Worm (Caenorhabditis elegans) whole organism, young adult: Measurements from ENCODE around the gene Y48B6A.5.

Source experiments
- B0035.1 ChIP-seq: sonication (generic microtip); optimal IDR thresholded peaks from 2 replicates; lab custom pipeline; 2016; ENCODE audit warnings: missing genetic modification characterization, mild to moderate bottlenecking, missing compliant biosample characterization, missing genotype, missing genetic modification reagents
- B0261.1 ChIP-seq: sonication (generic microtip); optimal IDR thresholded peaks from 2 replicates; lab custom pipeline; 2016; ENCODE audit warnings: mild to moderate bottlenecking, missing genetic modification characterization, moderate library complexity, missing compliant biosample characterization
- C06A6.2 ChIP-seq: fragments of 200-800 bp; sonication (Bioruptor generic); conservative IDR thresholded peaks from 2 replicates; pipeline ENCODE4 v1.3.6; 2022; ENCODE audit warnings: missing genetic modification characterization, missing compliant biosample characterization
- F52B5.7 ChIP-seq: sonication (generic microtip); optimal IDR thresholded peaks from 2 replicates; lab custom pipeline; 2016; ENCODE audit warnings: mild to moderate bottlenecking, missing genetic modification characterization, missing compliant biosample characterization
- Y56A3A.18 ChIP-seq: fragments of 200-800 bp; sonication (Bioruptor generic); IDR thresholded peaks from 2 replicates; pipeline ENCODE4 v1.3.6; 2022; ENCODE audit warnings: missing genetic modification reagents, missing genetic modification characterization, missing compliant biosample characterization
- ceh-79 ChIP-seq: sonication (generic microtip); optimal IDR thresholded peaks from 2 replicates; lab custom pipeline; 2017; ENCODE audit warnings: mild to moderate bottlenecking, missing genetic modification characterization, missing compliant biosample characterization
- dox-1 ChIP-seq: fragments of 200-800 bp; sonication (Bioruptor generic); IDR thresholded peaks from 2 replicates; pipeline ENCODE4 v1.3.6; 2022; ENCODE audit warnings: missing genetic modification reagents, missing genetic modification characterization, missing compliant biosample characterization
- dpl-1 ChIP-seq: fragments of 150-350 bp; optimal IDR thresholded peaks from 2 replicates; lab custom pipeline; 2014; ENCODE audit warnings: missing biosample characterization, missing genetic modification reagents, missing genetic modification characterization
- efl-1 ChIP-seq: fragments of 150-350 bp; optimal IDR thresholded peaks from 2 replicates; lab custom pipeline; 2014; ENCODE audit warnings: missing biosample characterization, missing genetic modification reagents, missing genetic modification characterization
- egrh-3 ChIP-seq: fragments of 200-800 bp; sonication (Bioruptor generic); IDR thresholded peaks from 2 replicates; pipeline ENCODE4 v1.3.6; 2022; ENCODE audit warnings: missing genetic modification reagents, missing genetic modification characterization, missing compliant biosample characterization
- hlh-26 ChIP-seq: fragments of 200-800 bp; sonication (Bioruptor generic); conservative IDR thresholded peaks from 2 replicates; pipeline ENCODE4 v1.3.6; 2022; ENCODE audit warnings: missing genetic modification reagents, missing genetic modification characterization, missing compliant biosample characterization
- hmg-20 ChIP-seq: fragments of 200-800 bp; sonication (Bioruptor generic); IDR thresholded peaks from 2 replicates; pipeline ENCODE4 v1.3.6; 2022; ENCODE audit warnings: missing genetic modification reagents, missing genetic modification characterization, missing compliant biosample characterization
- let-526 ChIP-seq: fragments of 200-800 bp; sonication (Bioruptor generic); IDR thresholded peaks from 2 replicates; pipeline ENCODE4 v1.3.6; 2022; ENCODE audit warnings: missing genetic modification reagents, missing genetic modification characterization, missing compliant biosample characterization
- lir-1 ChIP-seq: fragments of 200-800 bp; sonication (Bioruptor generic); conservative IDR thresholded peaks from 2 replicates; pipeline ENCODE4 v1.3.6; 2022; ENCODE audit warnings: missing genetic modification reagents, missing genetic modification characterization, missing compliant biosample characterization
- lsl-1 ChIP-seq: fragments of 200-800 bp; sonication (Bioruptor generic); optimal IDR thresholded peaks from 2 replicates; lab custom pipeline; 2018; ENCODE audit warnings: mild to moderate bottlenecking, missing genetic modification characterization, moderate library complexity, missing compliant biosample characterization
- madf-8 ChIP-seq: fragments of 200-800 bp; sonication (Bioruptor generic); conservative IDR thresholded peaks from 2 replicates; pipeline ENCODE4 v1.3.6; 2022; ENCODE audit warnings: missing genetic modification reagents, missing genetic modification characterization, missing compliant biosample characterization
- nfya-1 ChIP-seq: sonication (generic microtip); optimal IDR thresholded peaks from 2 replicates; lab custom pipeline; 2017; ENCODE audit warnings: antibody characterized with exemption, missing compliant biosample characterization, missing genetic modification characterization, borderline replicate concordance; ENCODE audit not compliant: insufficient read depth
- nhr-90 ChIP-seq: sonication (generic microtip); optimal IDR thresholded peaks from 2 replicates; lab custom pipeline; 2016; ENCODE audit warnings: missing genotype, mild to moderate bottlenecking, missing genetic modification characterization, missing compliant biosample characterization
- pha-4 ChIP-seq: fragments of 150-350 bp; sonication (generic microtip); optimal IDR thresholded peaks from 2 replicates; lab custom pipeline; 2014; ENCODE audit warnings: missing biosample characterization, missing genetic modification reagents, missing genetic modification characterization
- rcor-1 ChIP-seq: fragments of 200-800 bp; sonication (Bioruptor generic); IDR thresholded peaks from 2 replicates; pipeline ENCODE4 v1.3.6; 2022; ENCODE audit warnings: missing genetic modification reagents, missing genetic modification characterization, missing compliant biosample characterization
- rec-8 ChIP-seq, 2 experiments: sonication (generic microtip); optimal IDR thresholded peaks; 2 replicates each; lab custom pipeline; 2016; ENCODE audit warnings: mild to moderate bottlenecking in 2 of 2, missing genetic modification characterization in 2 of 2, missing genetic modification reagents in 2 of 2, missing genotype in 2 of 2, missing biosample characterization in 1 of 2, missing compliant biosample characterization in 1 of 2, moderate library complexity in 1 of 2
- sdz-38 ChIP-seq: sonication (generic microtip); optimal IDR thresholded peaks from 2 replicates; lab custom pipeline; 2016; ENCODE audit warnings: missing genotype, missing genetic modification characterization, missing compliant biosample characterization
- snpc-1.3 ChIP-seq: sonication (generic microtip); optimal IDR thresholded peaks from 2 replicates; lab custom pipeline; 2017; ENCODE audit warnings: missing genetic modification characterization, mild to moderate bottlenecking, missing compliant biosample characterization, antibody characterized with exemption, moderate library complexity, missing genotype, missing genetic modification reagents; ENCODE audit not compliant: insufficient read depth
- snpc-4 ChIP-seq, 5 experiments: fragments of 150-350 bp in 1 of 5; sonication (generic microtip) in 4 of 5; optimal IDR thresholded peaks; 2 replicates each; lab custom pipeline; 2014 to 2018; ENCODE audit warnings: missing genetic modification characterization in 5 of 5, missing biosample characterization in 3 of 5, antibody characterized with exemption in 2 of 5, mild to moderate bottlenecking in 2 of 5, missing compliant biosample characterization in 2 of 5, missing genotype in 2 of 5, moderate library complexity in 2 of 5, missing genetic modification reagents in 1 of 5
- tlf-1 ChIP-seq: fragments of 200-800 bp; sonication (Bioruptor generic); optimal IDR thresholded peaks from 2 replicates; lab custom pipeline; 2018; ENCODE audit warnings: mild to moderate bottlenecking, missing genetic modification characterization, missing compliant biosample characterization
- zfh-2 ChIP-seq: fragments of 200-800 bp; sonication (Bioruptor generic); conservative IDR thresholded peaks from 2 replicates; pipeline ENCODE4 v1.3.6; 2022; ENCODE audit warnings: missing genetic modification reagents, missing genetic modification characterization, missing compliant biosample characterization
- ztf-22 ChIP-seq: fragments of 200-800 bp; sonication (Bioruptor generic); optimal IDR thresholded peaks from 2 replicates; lab custom pipeline; 2018; ENCODE audit warnings: mild to moderate bottlenecking, missing genetic modification characterization, moderate library complexity, missing compliant biosample characterization
- ztf-25 ChIP-seq: fragments of 200-800 bp; sonication (Bioruptor generic); IDR thresholded peaks from 2 replicates; pipeline ENCODE4 v1.3.6; 2022; ENCODE audit warnings: missing genetic modification reagents, missing genetic modification characterization, missing compliant biosample characterization
- ztf-6 ChIP-seq: fragments of 200-800 bp; sonication (Bioruptor generic); IDR thresholded peaks from 2 replicates; pipeline ENCODE4 v1.3.6; 2022; ENCODE audit warnings: missing genetic modification reagents, missing genetic modification characterization, missing compliant biosample characterization

Y48B6A.5 gene

DNA sequence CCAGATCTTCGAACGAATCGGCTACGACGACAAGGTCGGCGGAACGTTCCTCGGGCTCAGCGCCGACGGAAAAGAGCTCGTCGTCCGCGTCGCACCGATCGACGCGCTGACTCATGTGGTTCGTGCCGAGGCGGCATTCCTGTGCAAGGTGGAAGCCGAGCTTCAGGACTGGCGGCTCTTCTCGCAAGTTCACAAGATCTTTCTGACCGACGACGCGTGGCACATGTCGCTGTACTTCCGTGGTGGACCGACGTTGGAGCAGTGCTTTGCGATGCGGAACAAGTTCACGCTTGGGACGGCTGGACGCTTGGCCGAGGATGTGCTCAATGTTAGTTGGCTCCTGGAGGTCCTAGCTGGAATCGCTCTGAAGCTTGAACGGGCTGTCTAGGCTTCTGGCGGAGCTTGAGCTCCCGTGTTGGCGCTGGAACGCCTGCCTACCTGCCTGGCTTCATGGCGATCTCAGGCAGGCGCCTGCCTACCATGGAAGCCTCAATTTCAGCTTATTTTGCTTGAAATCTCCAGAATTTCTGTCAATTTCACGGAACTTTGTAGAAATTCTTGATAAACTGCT, 36.1 kb downstream of the Y48B6A.5 start:
- TF ChIP-seq dox-1 (GFP tag; lab: Robert Waterston, UW): 0 out of 2 replicates have a peak, but pooled peaks have one; percentile 7
- TF ChIP-seq egrh-3 (GFP tag; lab: Robert Waterston, UW): peak; percentile 55; the same call in 1 of the 2 replicates
- TF ChIP-seq zfh-2 (GFP tag; lab: Robert Waterston, UW): peak; percentile 73
- TF ChIP-seq ceh-79: no peak

DNA sequence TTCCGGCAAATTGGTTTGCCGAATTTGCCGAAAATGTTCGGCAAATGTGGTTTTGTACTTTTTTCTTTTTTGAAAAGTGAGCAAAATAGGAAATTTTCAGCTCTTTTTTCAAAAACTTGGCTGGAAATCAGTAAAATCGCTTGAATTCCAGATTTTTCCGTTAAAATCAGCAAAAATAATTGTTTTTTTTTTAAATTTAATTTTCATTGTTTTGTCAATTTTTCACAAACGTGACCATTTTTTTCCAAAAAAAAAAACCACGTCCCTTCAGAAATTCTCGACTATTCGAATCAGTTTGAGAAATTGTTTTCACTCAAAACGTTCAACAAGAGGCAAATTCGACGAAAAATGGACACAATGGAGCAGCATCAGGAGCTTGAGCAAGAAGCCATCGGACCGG, 37.5 kb downstream of the Y48B6A.5 start, which contains the start of gene K09E4.1:
Gene K09E4.1, plus strand, starts transcription at position 301 of the 400 bp plus-strand sequence.
- TF ChIP-seq B0261.1 (tag; lab: Kevin White, UChicago) (no peak), let-526 (GFP tag; lab: Robert Waterston, UW) (no peak), lir-1 (no peak), nhr-90 (tag; lab: Kevin White, UChicago) (no peak), snpc-1.3 (tag; lab: Kevin White, UChicago) (no peak), rec-8 (tag; optimal IDR thresholded peaks at IDR 0.05; lab: Kevin White, UChicago) (no peak), ztf-25 (no peak), rcor-1 (GFP tag; lab: Robert Waterston, UW) (no peak), dpl-1 (no peak), pha-4 (no peak), hmg-20 (no peak), C06A6.2 (GFP tag; lab: Robert Waterston, UW) (no peak), B0035.1 (tag; lab: Kevin White, UChicago) (no peak), dox-1 (GFP tag; lab: Robert Waterston, UW) (no peak), snpc-4 (GFP tag; optimal IDR thresholded peaks at IDR 0.05; lab: Kevin White, UChicago) (no peak), snpc-4 (tag; optimal IDR thresholded peaks at IDR 0.05; lab: Kevin White, UChicago) (no peak), hlh-26 (GFP tag; lab: Robert Waterston, UW) (no peak)

DNA sequence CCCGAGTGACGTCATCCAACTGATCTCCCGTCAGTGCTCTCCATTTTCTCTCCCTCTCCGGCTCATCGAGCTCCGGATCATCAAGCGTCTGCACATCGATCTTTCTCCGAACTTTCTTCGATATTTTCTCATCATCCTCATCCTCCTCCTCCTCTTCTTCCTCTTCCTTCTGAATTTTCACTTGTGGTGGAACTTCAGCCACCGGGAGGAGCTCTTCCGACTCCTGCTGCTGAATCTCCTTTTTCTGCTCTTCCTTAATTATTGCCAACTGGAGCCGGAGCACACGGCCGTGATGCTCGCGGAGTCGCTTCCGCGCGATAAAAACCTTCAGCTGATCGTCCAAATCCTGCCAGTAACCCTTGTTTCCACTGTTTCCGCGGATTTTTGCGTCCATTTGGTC, 38.7 kb downstream of the Y48B6A.5 start:
- TF ChIP-seq ztf-22 (GFP tag; lab: Kevin White, UChicago) (no peak), egrh-3 (GFP tag; lab: Robert Waterston, UW) (peak; percentile 24; the same call in 1 of the 2 replicates), zfh-2 (GFP tag; lab: Robert Waterston, UW) (peak; percentile 68)

DNA sequence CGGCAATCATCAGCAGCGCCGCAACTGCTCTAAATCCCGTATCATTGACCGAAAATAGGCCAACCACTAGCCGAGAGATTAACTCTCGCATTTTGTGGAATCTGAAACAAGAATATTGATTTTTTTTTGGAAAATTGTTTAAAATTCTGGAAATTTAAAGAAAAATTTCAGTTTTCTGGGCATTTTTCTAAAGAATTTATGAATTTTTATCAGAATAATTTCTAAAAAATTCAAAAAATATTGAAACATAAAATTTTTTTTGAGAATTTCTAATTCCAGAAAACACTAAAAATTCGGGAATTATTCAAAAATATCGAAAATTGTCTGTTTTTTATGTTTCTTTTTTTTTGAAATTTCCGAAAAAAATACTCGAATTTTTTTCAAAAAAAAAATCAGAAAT, 42.3 kb downstream of the Y48B6A.5 start, which contains the start of gene algn-3:
Gene algn-3, minus strand, starts transcription at position 101 of the 400 bp plus-strand sequence.
- TF ChIP-seq madf-8 (no peak), Y56A3A.18 (no peak), ztf-6 (GFP tag; lab: Robert Waterston, UW) (no peak), hmg-20 (no peak), F52B5.7 (tag; lab: Kevin White, UChicago) (no peak), efl-1 (no peak), sdz-38 (tag; lab: Kevin White, UChicago) (no peak), lsl-1 (no peak)

DNA sequence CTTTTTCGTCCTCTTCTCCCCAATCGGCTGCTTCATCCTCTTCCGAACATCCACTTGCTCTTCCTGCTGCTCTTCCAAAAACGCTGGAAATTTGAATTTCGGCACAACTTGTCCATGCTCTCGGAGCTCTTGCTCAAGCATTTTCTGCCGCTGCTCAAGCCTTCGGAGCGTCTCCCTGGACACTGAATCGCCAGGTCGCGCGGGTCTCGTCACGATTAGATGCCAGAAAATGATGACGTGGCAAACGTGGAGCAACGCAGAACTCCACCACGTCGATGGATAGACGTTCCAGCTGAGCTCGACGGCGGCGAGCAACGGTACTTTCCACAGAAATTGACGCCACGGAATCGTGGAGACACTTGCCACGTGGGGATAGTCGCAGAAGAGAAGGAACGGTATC, 45.8 kb downstream of the Y48B6A.5 start:
- TF ChIP-seq zfh-2 (GFP tag; lab: Robert Waterston, UW) (peak; percentile 73), nfya-1 (tag; lab: Kevin White, UChicago) (no peak), tlf-1 (GFP tag; lab: Kevin White, UChicago) (no peak), let-526 (GFP tag; lab: Robert Waterston, UW) (no peak)
